Fruit fly (Drosophila melanogaster): ENCODE measurements around the gene CG10581.

Gene CG10581

DNA sequence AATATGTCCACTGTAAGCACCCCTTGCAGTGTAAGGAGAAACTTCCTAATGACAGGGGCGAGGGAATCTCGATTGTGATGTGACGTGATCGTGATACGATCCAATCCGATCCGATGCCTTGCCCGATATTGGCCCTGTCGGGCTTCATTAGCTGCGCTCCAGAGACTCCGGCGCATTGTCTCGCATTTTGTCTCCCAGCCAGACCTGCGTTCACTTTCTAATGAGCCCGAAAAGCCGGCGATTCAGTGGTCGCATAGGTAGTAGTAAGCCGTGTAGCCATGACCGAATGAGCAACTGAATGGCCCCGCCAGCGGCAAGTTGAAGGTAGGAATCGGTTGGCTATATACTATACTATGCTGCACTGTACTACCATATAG lies 20.9 kb upstream of the CG10581 start:
- no peak for TF ChIP-seq CG17801 (GFP tag; optimal IDR thresholded peaks at IDR 0.05; ENCODE audit: partially characterized antibody)

DNA sequence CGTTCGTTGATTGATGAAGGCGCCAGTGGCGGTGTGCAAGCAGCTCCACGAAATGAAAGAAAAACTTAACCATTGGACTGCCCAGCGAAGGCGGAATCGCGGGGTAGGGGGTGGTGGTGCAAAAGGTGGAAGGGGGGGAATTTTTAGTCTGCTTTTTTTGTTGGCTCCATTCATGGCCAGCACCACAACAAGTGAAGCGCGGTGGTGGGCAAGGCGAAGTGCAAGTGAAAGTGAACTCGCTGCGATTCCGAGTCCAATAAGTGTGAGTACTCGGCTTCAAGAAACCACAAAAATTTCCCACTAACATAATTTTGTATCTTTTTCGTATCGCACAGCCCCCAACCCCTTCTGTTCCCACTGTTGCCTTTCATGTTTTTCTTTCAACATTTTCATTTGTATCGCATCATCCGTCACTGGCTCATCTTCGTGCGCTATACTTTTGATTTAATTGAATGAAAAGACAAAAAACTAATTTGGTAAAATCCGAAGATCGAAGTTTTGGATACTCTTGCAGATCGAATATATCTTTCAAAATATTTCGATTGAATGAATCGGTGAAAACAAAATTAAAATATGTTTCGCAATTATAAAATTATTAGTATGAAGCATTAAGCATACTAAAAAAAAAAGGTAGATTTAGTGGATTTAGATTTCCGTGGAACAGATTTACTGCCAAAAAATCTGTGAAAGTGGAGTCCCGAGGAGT lies 20.3 kb upstream of the CG10581 start:
- TF ChIP-seq CG17801 (GFP tag; optimal IDR thresholded peaks at IDR 0.05; ENCODE audit: partially characterized antibody) = no peak

DNA sequence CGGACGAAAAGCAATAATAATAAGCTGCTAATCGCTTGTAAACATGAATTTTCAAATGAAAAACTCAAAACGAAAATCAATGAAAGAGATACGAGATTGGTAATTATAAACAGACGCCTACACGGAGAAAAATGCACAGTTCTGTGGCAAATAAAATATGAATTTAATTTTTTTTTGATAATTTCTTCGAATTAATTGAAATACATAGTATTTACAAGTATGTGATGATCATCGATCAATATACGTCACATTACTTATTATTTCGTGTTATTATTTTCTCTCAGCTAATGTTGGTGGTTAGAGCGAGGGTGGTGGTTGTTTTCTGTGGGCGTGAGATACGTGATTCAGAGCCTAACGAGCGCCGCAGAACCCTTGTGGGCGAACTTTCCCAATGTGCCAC lies 19.8 kb upstream of the CG10581 start:
- TF ChIP-seq CG17801 (GFP tag; optimal IDR thresholded peaks at IDR 0.05; ENCODE audit: partially characterized antibody) = no peak

DNA sequence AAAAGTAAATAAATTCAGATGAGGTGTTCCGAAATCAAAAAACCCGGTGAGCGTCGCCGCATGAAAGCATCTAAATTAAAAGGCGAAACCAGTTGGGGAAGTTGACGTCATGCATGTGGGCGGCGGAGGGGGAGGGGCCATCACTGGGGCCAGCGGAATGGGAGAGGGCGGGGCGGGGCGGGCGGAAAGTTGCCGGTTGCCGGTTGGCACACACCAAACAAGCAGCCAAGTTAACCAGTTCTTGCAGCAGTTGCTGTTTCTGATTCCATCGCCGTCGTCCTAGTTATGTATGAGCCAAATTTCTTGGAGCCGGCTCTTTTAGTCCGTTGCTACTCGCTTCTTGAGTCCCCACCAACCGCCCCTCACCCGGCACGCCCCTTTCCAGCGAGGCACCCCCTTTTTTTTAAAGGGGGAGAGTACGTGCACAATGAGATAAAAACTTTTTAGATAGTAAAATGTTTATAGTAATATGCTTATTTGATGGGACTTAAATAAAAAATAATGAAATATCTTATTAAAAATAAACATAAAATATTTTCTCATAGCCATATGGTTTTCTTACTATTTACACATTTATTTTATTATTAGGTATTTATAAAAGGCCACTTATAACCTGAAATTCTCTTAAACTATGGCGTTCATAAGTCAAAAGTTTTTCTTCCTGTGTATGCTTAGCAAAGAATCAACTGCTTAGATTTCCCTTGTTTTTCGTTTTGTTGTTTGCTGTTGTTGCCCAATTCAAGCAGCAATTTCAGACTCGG lies 18.4 kb upstream of the CG10581 start:
- TF ChIP-seq CG17801 (GFP tag; optimal IDR thresholded peaks at IDR 0.05; ENCODE audit: partially characterized antibody) = no peak

DNA sequence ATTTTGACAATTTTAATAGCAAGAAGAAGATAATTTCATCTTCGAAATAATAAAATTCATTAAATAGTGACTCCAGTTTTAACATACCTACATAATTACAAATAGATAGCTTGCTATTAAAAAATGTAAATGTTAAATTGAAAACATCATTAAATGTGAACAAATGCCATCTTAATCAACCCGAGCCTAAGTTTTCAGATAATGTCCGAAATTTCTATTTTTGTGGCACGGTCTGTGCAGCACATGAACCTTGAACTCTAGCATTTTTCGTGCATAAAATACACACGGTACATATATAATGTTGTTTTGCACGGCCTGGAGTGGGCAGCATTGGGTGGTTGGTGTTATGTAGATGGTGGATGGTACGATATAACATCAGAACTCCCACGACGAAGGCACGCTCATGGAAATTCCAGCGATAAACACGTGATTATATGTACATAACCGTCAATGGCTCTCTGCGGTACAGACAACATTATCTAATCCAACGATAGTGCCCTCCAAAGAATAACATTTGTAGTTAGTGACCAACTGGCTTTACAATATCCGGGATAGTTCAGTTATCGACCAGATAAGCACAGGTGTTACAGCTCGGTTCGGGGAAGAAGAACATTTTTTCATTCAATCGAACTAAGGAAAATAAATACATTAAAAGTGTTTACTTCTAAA lies 16.2 kb upstream of the CG10581 start:
- no peak for TF ChIP-seq CG17801 (GFP tag; optimal IDR thresholded peaks at IDR 0.05; ENCODE audit: partially characterized antibody)

DNA sequence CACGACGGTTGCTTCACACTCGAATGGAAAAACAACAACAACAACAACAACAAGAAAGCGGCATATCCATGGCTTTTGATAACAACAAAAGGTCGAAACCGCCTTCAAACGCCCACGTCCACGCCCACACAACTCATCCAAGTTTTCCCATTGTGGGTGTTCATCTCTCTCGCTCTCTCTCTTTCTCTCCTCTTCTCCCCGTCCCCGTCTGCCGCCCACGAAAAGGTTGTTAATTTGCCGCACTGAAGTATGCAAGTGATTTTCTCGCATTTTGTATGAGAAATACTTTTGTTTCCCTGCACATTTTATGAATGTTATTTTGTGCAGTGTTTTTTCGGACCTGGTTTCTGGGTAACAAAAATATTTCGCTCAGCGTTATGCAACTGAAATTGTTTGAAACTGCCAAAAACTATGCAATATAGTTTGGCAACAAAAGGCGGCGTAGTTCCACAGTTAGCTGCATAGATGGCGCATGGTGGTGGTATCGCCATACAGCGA lies 15.5 kb upstream of the CG10581 start:
- TF ChIP-seq CG17801 (GFP tag; optimal IDR thresholded peaks at IDR 0.05; ENCODE audit: partially characterized antibody) = no peak

DNA sequence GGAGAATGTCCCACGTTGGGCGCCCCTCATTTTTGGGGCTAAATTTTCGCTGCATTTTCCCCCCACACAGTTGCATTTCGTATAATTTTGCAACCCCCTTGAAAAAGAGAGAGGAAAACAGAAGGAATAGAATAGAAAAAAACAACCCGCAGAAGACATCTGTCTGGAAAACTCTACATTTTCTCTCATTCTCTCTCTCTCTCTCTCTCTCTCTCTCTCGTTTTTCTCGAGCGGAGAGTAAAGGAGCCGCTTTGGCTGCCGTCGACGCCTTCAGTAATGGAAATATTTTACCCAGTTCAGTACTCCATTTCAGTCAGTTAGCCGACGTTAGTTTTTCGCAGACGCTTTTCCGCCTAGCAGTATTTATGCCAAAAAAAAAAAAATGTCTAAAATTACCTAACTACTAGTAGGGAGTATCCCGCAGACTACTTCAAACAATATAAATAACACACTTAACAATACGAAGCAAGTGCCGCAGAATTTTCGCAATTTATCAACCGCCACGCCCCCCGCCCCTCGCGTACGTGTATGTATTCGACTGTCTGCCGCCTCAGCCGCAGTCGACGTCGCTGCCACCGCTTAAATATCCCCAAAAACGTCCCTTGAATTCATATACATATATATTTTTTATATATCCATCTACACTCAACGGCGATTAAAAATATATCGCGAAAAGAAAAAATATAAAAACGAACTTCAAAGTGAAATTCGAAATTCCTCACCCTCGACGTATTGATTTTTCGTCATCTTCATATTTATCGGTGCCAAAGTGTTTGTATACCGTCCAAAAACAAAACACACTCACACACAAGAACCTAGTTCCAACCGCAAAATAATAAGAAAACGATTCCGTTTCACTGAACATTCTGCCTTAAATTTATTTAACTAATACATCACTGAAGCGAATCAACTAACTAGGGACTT lies 14.0 kb upstream of the CG10581 start:
- TF ChIP-seq CG17801 (GFP tag; optimal IDR thresholded peaks at IDR 0.05; ENCODE audit: partially characterized antibody) = no peak

DNA sequence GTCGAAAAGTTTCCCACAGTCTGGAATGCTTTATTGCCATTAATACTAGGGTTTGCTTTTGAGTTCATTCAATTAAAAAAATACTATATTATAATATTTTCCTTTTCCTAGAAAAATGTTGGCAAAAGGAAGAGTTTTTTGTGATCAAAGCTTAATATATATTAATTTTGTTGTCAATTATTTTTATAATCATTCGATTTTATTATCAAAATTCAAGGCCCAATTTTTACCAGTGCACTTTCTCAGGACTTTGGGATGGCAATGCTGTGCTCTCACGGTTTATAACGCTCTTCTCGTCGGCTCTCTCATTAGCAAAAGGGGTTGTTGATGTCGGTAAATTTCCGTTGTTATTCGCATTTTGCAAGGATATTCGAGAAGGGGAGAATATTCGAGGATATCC lies 13.0 kb upstream of the CG10581 start:
- TF ChIP-seq CG17801 (GFP tag; optimal IDR thresholded peaks at IDR 0.05; ENCODE audit: partially characterized antibody) = no peak

DNA sequence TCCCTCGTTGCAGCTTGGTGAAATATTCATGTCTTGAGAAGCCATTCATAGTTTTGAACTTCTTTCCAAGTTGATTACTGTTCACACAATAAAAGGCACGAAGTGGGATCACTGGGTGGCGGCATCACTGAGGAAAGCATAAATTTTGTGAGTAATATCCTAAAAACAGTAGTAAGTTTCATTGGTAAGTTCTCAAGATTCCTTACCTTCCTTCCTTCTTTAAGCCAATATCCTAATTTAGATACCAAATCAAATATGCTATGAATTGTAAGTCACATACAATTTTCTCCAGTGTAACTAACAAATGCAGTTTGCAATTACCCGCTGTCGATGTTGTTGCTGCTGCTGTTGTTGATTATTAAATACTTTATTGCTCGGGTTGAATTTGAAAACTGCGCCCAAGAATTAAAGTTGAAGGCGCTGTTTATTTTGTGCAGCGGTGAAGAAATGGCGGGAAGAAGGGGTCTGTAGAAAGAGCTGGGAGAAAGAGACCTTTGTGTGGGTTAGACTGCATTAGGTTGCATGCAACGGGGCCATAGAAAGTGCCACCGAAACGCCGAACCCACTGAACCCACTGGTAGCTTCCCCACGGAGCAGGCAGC lies 12.2 kb upstream of the CG10581 start:
- no peak for TF ChIP-seq CG17801 (GFP tag; optimal IDR thresholded peaks at IDR 0.05; ENCODE audit: partially characterized antibody)

DNA sequence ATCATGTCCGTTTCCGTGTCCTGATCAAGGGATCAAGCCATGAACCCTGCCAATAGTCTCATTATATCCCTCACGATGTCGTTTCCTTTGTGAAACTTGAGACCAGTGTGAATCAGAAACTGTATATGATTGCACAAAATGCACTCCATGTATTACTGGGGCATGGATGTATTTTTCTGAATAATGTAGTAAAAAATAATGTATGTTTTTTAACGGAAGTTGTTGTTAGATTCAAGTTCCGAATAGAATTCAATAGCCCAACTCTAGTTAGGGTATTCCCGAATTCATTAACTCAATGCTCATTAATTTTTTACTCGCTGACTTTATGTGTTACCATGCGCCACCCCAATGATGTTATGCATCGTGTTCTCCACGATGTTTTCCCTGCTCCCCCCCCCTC lies 10.7 kb upstream of the CG10581 start:
- TF ChIP-seq CG17801 (GFP tag; optimal IDR thresholded peaks at IDR 0.05; ENCODE audit: partially characterized antibody) = no peak

DNA sequence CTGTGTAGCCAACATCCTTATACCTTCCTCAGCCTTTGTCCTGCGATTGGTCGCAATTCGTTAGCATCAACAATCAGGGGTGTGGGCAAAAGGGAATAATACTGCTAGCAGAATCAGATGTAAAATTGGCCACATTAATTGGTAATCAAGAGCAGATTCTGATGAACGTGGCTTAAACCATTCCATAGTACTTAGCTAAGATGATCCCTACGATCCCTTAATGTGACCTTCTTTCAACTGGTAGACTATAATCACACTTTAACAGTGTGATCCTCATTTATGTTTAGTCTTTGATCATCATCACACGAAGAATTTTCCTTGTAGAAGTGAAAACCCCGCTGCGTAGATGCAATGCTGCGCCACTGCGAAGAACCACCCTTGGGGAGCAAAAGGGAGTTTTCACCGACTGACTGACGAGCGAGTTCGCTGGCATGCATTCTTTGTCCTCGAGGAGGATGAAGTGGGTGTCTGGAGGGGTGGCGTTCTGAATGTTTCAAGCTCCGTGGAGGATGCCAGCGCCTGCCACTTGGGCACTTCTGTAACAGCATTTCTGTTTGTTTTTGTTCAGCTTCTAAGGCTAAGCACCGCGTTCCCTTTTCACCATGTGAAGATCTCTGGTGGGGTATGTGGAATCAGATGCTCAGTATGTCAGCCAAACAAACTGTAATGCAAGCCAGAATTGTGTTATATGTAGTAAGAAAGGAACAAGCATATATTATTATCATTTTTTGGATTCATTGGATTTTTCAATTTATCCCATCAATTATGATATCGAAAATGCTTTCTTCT lies 10.1 kb upstream of the CG10581 start:
- no peak for TF ChIP-seq CG17801 (GFP tag; optimal IDR thresholded peaks at IDR 0.05; ENCODE audit: partially characterized antibody)

DNA sequence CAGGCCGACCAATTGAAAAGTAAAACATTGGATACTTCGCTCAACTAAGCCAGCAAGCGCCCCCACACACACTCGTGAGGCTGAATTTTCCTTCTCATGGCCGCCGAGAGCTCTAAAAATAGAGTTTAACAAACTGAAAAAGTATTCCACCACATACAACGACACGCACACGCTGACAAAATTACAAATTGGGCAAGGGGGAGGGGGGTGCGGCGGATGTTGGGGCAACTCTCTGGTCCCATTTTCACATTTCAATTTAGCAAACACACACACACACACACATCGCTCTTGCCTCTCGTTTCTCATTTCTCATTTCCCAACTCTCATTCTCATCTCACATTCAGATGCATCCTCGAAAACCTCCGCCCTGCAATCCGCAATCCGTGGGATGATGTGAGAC lies 9.4 kb upstream of the CG10581 start:
- TF ChIP-seq CG17801 (GFP tag; optimal IDR thresholded peaks at IDR 0.05; ENCODE audit: partially characterized antibody) = no peak
